Worm (Caenorhabditis elegans): ENCODE results near the gene srh-265.

srh-265 gene

DNA sequence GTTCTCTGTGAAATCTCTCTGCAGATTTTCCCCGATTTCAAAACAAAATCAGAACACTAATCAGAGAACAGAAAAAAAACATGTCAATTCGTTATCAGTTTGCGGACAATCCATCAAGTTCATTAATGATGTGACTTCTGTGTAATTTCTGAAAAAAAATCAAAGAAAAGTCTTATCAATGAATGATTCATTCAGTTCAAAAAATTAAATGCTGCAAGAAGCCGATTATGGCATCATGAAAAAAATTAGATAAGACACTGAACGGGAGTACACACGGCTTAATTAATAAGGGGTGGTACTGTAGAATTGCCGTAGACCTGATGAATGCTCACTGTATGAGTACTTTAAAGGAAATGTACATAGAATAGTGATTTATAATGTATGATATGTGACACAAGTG lies 20.1 kb downstream of the srh-265 start:
- TF ChIP-seq ets-7 (tag; optimal IDR thresholded peaks at IDR 0.05) (no peak), ama-1 (optimal IDR thresholded peaks at IDR 0.05) (no peak), sea-1 (GFP tag; conservative IDR thresholded peaks at IDR 0.05) (no peak), scrt-1 (GFP tag; IDR thresholded peaks at IDR 0.05) (no peak), hmg-4 (GFP tag; optimal IDR thresholded peaks at IDR 0.05) (no peak)

DNA sequence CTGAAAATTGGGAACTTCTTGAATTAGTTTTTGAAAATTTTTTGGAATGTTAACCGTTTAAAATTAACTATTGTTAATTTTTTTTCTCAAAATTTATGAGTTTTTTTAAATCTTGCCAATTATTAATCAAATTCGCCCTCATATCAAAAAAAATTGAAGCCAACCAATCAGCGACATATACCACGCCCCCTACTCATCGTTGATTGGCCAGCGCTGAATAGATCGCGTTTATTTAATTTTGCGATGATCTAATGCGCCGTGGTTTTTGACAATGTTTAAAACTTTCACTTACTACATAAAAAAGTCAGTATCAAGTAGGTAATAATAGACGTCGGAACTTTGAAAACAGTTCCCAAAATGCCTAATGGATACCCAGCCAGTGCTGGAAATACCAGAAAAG lies 26.3 kb downstream of the srh-265 start:
- TF ChIP-seq ceh-36 (tag; optimal IDR thresholded peaks at IDR 0.05), result no peak
- no peak for TF ChIP-seq tbx-37 (GFP tag; conservative IDR thresholded peaks at IDR 0.05)
- TF ChIP-seq scrt-1 (GFP tag; IDR thresholded peaks at IDR 0.05), result no peak
- no peak for TF ChIP-seq ama-1 (optimal IDR thresholded peaks at IDR 0.05)
- no peak for TF ChIP-seq hmg-4 (GFP tag; optimal IDR thresholded peaks at IDR 0.05)
- TF ChIP-seq ceh-13 (GFP tag; optimal IDR thresholded peaks at IDR 0.05), result no peak
- no peak for TF ChIP-seq hmbx-1 (tag; optimal IDR thresholded peaks at IDR 0.05)
- no peak for TF ChIP-seq hnd-1 (tag; optimal IDR thresholded peaks at IDR 0.05)

DNA sequence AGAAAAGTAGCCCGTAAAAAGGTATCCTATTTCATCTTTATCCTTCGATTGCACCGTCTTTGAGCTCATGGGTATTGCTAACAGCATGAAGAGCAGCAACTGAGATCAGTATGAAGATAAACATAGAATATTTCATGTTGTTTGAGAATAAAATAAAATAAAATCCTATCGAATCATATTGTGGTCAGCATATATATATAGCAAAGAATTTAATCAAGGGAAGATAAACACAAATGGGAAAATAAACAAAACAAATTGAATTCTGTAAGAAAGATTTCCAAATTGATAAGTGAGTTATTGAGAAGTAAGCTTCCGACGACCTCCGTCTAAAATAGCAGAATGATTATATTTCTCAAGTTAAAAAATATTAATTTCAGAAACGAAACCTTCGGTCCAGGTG lies 27.7 kb downstream of the srh-265 start, which contains the start of gene T26H5.10:
T26H5.10 (minus strand) TSS at position 101 of the 400 bp plus-strand sequence.
- no peak for TF ChIP-seq scrt-1 (GFP tag; IDR thresholded peaks at IDR 0.05)
- TF ChIP-seq F13C5.2 (tag; optimal IDR thresholded peaks at IDR 0.05), result no peak
- no peak for TF ChIP-seq aly-1 (tag; optimal IDR thresholded peaks at IDR 0.05)
- TF ChIP-seq hmbx-1 (tag; optimal IDR thresholded peaks at IDR 0.05), result no peak
- TF ChIP-seq tbx-37 (GFP tag; conservative IDR thresholded peaks at IDR 0.05), result no peak
- TF ChIP-seq ets-7 (tag; optimal IDR thresholded peaks at IDR 0.05), result no peak
- TF ChIP-seq hnd-1 (tag; optimal IDR thresholded peaks at IDR 0.05), result no peak
- TF ChIP-seq hmg-4 (GFP tag; optimal IDR thresholded peaks at IDR 0.05), result no peak
- TF ChIP-seq flt-1 (GFP tag; IDR thresholded peaks at IDR 0.05), result no peak
- TF ChIP-seq pes-1 (GFP tag; IDR thresholded peaks at IDR 0.05), result no peak
- no peak for TF ChIP-seq B0310.2 (tag; optimal IDR thresholded peaks at IDR 0.05)

DNA sequence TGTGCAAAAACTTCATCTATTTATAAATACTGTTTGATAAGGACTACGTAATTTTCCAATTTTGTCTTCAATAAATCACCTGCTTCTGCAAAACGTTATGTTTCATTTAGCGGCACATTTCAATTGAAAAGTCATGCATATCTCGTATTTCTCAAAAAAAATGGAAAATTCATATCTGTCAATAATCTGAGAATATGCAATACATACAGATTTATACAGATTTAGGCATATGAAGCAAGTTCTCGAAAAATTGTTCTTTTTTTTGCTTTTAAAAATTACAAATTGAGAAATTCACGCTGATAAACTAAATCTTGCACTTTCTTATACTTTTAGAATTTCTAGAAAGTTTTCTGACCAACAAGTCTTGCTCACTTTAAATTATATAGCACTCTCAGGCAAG lies 28.1 kb downstream of the srh-265 start, which contains the start of gene T26H5.11:
T26H5.11 (minus strand) TSS at position 101 of the 400 bp plus-strand sequence.
- no peak for TF ChIP-seq hmbx-1 (tag; optimal IDR thresholded peaks at IDR 0.05)
- TF ChIP-seq sea-1 (GFP tag; conservative IDR thresholded peaks at IDR 0.05), result no peak
- TF ChIP-seq tra-4 (tag; optimal IDR thresholded peaks at IDR 0.05), result no peak
- no peak for TF ChIP-seq ceh-13 (GFP tag; optimal IDR thresholded peaks at IDR 0.05)

DNA sequence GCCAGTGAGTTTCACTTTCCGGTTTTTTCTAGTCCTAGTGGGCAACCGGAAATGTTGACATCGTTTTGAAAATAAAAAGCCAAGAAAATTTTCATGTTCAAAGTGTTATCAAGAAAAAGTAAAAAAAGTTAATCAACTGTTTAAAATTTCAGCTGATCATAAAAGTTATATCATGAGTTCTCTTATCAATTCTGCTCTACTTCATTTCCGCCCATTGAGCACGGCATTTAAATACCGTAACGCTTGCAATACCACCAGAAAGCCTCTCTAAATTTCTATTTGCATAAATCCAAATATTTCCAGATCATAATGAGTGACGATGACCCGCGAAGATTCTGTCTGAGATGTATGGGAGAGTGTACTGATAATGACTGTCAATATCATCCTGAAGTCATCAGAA lies 28.6 kb downstream of the srh-265 start, which contains the start of gene T26H5.9:
T26H5.9 (plus strand) TSS at position 302 of the 400 bp plus-strand sequence.
- no peak for TF ChIP-seq aly-1 (tag; optimal IDR thresholded peaks at IDR 0.05)
- TF ChIP-seq scrt-1 (GFP tag; IDR thresholded peaks at IDR 0.05), result no peak
- TF ChIP-seq F13C5.2 (tag; optimal IDR thresholded peaks at IDR 0.05), result no peak
- TF ChIP-seq hmbx-1 (tag; optimal IDR thresholded peaks at IDR 0.05), result no peak
- TF ChIP-seq hmg-4 (GFP tag; optimal IDR thresholded peaks at IDR 0.05), result no peak
- TF ChIP-seq ceh-36 (tag; optimal IDR thresholded peaks at IDR 0.05), result no peak
- TF ChIP-seq hnd-1 (tag; optimal IDR thresholded peaks at IDR 0.05), result no peak
- TF ChIP-seq flt-1 (GFP tag; IDR thresholded peaks at IDR 0.05), result no peak
- no peak for TF ChIP-seq tra-4 (tag; optimal IDR thresholded peaks at IDR 0.05)

DNA sequence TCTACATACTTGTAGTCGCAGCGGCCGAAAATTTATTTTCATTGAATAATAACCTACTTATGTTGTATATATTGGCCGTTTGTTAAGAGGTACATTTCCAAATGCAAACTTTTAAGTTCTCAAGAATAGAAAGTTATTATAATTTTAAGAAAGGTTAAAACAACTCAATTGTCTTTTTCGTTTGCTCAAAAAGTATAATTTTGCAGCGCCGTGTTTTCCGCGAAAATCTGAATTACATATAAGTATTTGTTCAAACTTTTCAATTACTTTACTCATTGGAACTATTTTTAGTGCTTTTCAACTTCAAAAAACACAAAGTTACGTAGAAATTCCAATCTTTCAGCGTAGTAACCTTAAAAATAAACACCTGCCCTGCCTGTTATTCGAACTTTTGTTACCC lies 29.4 kb downstream of the srh-265 start, which contains the start of gene srh-239:
srh-239 (plus strand) TSS at position 301 of the 400 bp plus-strand sequence.
- TF ChIP-seq aly-1 (tag; optimal IDR thresholded peaks at IDR 0.05) (no peak), ceh-36 (tag; optimal IDR thresholded peaks at IDR 0.05) (no peak), flt-1 (GFP tag; IDR thresholded peaks at IDR 0.05) (no peak), ama-1 (optimal IDR thresholded peaks at IDR 0.05) (no peak), pes-1 (GFP tag; IDR thresholded peaks at IDR 0.05) (no peak), tbx-11 (GFP tag; IDR thresholded peaks at IDR 0.05) (no peak), sea-1 (GFP tag; conservative IDR thresholded peaks at IDR 0.05) (no peak), tbx-37 (GFP tag; conservative IDR thresholded peaks at IDR 0.05) (no peak), tra-4 (tag; optimal IDR thresholded peaks at IDR 0.05) (no peak), B0310.2 (tag; optimal IDR thresholded peaks at IDR 0.05) (no peak), ceh-13 (GFP tag; optimal IDR thresholded peaks at IDR 0.05) (no peak), hmg-4 (GFP tag; optimal IDR thresholded peaks at IDR 0.05) (no peak), scrt-1 (GFP tag; IDR thresholded peaks at IDR 0.05) (no peak), hnd-1 (tag; optimal IDR thresholded peaks at IDR 0.05) (no peak), hmbx-1 (tag; optimal IDR thresholded peaks at IDR 0.05) (no peak)

DNA sequence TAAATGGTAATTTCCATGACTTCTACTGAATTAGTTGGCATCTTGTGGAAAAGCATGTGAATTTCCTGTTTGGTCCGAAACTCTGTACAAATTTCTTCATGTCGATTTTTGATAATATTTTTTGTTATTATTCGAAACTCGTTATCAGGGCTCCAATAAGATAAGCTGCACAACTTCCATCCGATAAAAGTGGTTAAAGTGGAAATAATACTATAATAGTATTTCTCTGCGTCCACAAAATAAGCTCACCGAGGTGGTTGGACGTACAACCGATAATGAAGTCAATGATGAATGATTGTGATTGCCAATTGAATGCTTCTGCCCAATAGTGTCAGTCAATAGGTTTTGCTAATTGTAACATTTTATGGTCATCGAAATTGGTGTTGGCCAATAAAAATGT lies 32.4 kb downstream of the srh-265 start, which contains the start of gene T26H5.4:
T26H5.4 (minus strand) TSS at position 294 of the 400 bp plus-strand sequence.
- TF ChIP-seq sea-1 (GFP tag; conservative IDR thresholded peaks at IDR 0.05) (no peak), scrt-1 (GFP tag; IDR thresholded peaks at IDR 0.05) (no peak), ets-7 (tag; optimal IDR thresholded peaks at IDR 0.05) (no peak), ceh-13 (GFP tag; optimal IDR thresholded peaks at IDR 0.05) (no peak), F13C5.2 (tag; optimal IDR thresholded peaks at IDR 0.05) (no peak), aly-1 (tag; optimal IDR thresholded peaks at IDR 0.05) (no peak), tbx-11 (GFP tag; IDR thresholded peaks at IDR 0.05) (no peak), tbx-37 (GFP tag; conservative IDR thresholded peaks at IDR 0.05) (no peak), hmg-4 (GFP tag; optimal IDR thresholded peaks at IDR 0.05) (no peak), ceh-36 (tag; optimal IDR thresholded peaks at IDR 0.05) (no peak), hnd-1 (tag; optimal IDR thresholded peaks at IDR 0.05) (no peak), tra-4 (tag; optimal IDR thresholded peaks at IDR 0.05) (no peak)

DNA sequence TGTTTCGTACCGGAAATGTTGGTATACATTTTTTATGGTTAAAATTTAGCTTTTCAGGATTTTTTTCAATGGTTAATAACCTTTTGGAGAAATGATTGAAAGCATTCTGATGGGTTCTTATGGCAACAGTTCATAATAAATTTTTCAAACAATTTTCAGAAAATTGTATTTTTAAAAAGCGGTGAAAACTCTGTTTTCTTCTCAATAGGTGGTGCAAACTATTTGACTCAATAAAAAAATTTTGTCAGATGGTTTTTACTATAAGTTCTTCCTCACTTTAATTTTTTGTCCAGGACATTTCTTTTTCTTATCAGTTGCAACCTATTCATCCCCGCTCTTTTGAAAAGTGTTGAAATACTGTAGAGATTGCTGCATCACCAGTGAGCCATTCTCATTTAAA lies 32.8 kb downstream of the srh-265 start, which contains the start of gene T26H5.14:
T26H5.14 (plus strand) TSS at position 301 of the 400 bp plus-strand sequence.
- TF ChIP-seq B0310.2 (tag; optimal IDR thresholded peaks at IDR 0.05) (no peak), tbx-11 (GFP tag; IDR thresholded peaks at IDR 0.05) (no peak), flt-1 (GFP tag; IDR thresholded peaks at IDR 0.05) (no peak), hmbx-1 (tag; optimal IDR thresholded peaks at IDR 0.05) (no peak), scrt-1 (GFP tag; IDR thresholded peaks at IDR 0.05) (no peak), tra-4 (tag; optimal IDR thresholded peaks at IDR 0.05) (no peak), ets-7 (tag; optimal IDR thresholded peaks at IDR 0.05) (no peak), ama-1 (optimal IDR thresholded peaks at IDR 0.05) (no peak), hmg-4 (GFP tag; optimal IDR thresholded peaks at IDR 0.05) (no peak), pes-1 (GFP tag; IDR thresholded peaks at IDR 0.05) (no peak), ceh-13 (GFP tag; optimal IDR thresholded peaks at IDR 0.05) (no peak), aly-1 (tag; optimal IDR thresholded peaks at IDR 0.05) (no peak)

All from whole organism, early embryonic.